Fruit fly (Drosophila melanogaster): ENCODE results near the gene CG17141.

CG17141 gene

dm6 chr3R:22724149-22724973 lies 23.0 kb downstream of the CG17141 start, which contains the start of gene Irp-1A:
Gene Irp-1A (minus strand): TSS chr3R:22724587.
- TF ChIP-seq psq (optimal IDR thresholded peaks at IDR 0.05) (no peak), usp (GFP tag; optimal IDR thresholded peaks at IDR 0.05) (no peak), EcR (GFP tag; optimal IDR thresholded peaks at IDR 0.05) (no peak), CG8478 (optimal IDR thresholded peaks at IDR 0.05) (no peak), pan (optimal IDR thresholded peaks at IDR 0.05) (no peak), Dll (optimal IDR thresholded peaks at IDR 0.05) (no peak)

- no peak for TF ChIP-seq EcR (GFP tag; optimal IDR thresholded peaks at IDR 0.05)
- no peak for TF ChIP-seq Dll (optimal IDR thresholded peaks at IDR 0.05)
- TF ChIP-seq pan (optimal IDR thresholded peaks at IDR 0.05): no peak
- TF ChIP-seq usp (GFP tag; optimal IDR thresholded peaks at IDR 0.05): no peak
- no peak for TF ChIP-seq CG8478 (optimal IDR thresholded peaks at IDR 0.05)
- TF ChIP-seq psq (optimal IDR thresholded peaks at IDR 0.05): no peak
Observed at dm6 chr3R:22720808-22721306, 26.5 kb downstream of the CG17141 start, which contains the start of gene wge. Gene wge (minus strand): TSS chr3R:22721150.

DNA sequence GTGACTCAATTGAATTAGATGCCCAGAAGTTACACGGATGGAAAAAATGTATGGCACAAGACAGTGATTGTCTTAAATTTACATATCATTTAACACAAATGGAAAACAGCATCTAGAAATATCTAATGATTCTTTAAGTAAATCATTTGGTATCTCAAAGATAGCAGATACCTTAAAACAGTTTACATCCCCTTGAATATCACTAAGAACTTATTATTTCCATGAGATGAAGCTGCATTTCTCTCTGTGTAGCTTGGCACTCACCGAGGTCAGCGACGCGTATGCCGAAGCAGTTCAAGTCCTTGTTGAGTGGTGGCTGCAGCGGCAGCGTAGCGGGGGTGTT lies 27.8 kb downstream of the CG17141 start:
- TF ChIP-seq psq (optimal IDR thresholded peaks at IDR 0.05) (no peak), usp (GFP tag; optimal IDR thresholded peaks at IDR 0.05) (no peak), Dll (optimal IDR thresholded peaks at IDR 0.05) (no peak), EcR (GFP tag; optimal IDR thresholded peaks at IDR 0.05) (no peak), pan (optimal IDR thresholded peaks at IDR 0.05) (no peak), CG8478 (optimal IDR thresholded peaks at IDR 0.05) (no peak)

DNA sequence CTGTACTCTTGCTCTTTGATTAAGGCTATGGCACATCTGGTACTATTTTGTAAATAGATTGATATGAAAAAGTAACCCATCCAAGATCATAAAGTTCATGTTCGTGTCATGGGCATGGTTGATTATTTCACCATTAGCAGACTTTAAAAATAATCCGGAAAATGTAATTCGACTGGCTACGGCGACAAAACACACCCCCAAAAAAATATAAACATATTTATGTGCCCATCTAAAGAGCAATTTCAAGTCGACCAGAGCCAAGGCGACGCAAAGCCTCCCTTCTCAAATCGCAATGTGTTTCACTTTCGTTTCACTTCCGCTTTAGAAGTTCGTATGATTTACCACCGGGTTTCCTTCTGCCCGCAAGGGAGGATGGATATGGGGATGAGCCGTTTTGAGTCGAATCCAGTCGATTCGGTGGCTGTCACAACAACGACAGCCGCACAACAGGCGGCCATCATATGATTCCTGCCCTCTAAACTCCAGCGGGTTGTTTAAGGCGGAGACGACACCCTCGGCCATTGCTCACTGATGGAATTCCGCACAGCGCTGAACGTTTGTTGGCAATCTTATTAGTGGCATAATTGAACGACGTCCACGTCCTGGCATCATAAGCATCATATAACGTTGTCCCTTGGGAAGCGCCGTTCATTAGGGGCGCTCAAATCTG lies 28.3 kb downstream of the CG17141 start:
- TF ChIP-seq EcR (GFP tag; optimal IDR thresholded peaks at IDR 0.05) (no peak), psq (optimal IDR thresholded peaks at IDR 0.05) (no peak), usp (GFP tag; optimal IDR thresholded peaks at IDR 0.05) (no peak), Dll (optimal IDR thresholded peaks at IDR 0.05) (no peak), pan (optimal IDR thresholded peaks at IDR 0.05) (no peak), CG8478 (optimal IDR thresholded peaks at IDR 0.05) (no peak)

DNA sequence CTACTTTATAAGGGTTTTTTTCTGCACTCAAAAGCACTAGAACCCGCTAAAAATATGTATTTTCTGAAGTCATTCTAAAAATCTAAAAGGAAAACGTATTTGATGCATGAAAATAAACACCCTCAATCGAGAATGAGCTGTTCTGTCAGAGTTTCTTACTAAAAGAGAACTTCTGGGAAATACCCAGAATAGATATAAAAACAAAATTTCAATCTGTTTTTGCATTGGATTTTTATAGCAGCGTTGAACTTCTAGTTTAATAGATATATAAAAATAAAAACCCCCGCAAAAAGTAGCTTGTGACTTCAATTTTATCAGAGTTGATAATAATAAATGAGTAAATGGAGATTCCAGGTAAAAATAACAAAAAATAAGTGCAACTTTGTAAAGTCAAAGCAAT lies 29.0 kb downstream of the CG17141 start:
- TF ChIP-seq CG8478 (optimal IDR thresholded peaks at IDR 0.05): no peak
- no peak for TF ChIP-seq EcR (GFP tag; optimal IDR thresholded peaks at IDR 0.05)
- no peak for TF ChIP-seq usp (GFP tag; optimal IDR thresholded peaks at IDR 0.05)
- TF ChIP-seq Dll (optimal IDR thresholded peaks at IDR 0.05): no peak
- TF ChIP-seq pan (optimal IDR thresholded peaks at IDR 0.05): no peak
- no peak for TF ChIP-seq psq (optimal IDR thresholded peaks at IDR 0.05)

dm6 chr3R:22717863-22718262 lies 29.5 kb downstream of the CG17141 start:
- no peak for TF ChIP-seq Dll (optimal IDR thresholded peaks at IDR 0.05)
- no peak for TF ChIP-seq psq (optimal IDR thresholded peaks at IDR 0.05)
- TF ChIP-seq CG8478 (optimal IDR thresholded peaks at IDR 0.05): no peak
- no peak for TF ChIP-seq pan (optimal IDR thresholded peaks at IDR 0.05)
- TF ChIP-seq usp (GFP tag; optimal IDR thresholded peaks at IDR 0.05): no peak
- no peak for TF ChIP-seq EcR (GFP tag; optimal IDR thresholded peaks at IDR 0.05)

DNA sequence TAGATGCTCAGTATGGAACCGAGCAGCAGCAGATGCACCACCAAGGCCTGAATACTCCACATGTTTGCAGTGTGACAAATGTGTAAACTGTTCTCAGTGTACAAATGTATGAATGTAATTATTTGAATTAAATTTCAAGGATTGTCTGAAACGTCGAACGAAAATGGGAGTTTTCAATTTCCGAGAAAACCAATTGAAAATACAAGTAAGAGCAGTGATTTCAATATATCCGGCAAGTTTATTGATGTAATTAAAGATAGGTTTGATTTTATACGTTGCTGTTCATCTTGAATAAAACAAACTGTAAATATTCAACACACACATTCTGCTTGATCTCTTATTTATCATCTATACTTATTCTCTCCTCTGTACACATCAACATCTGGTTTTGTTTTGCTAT lies 36.7 kb downstream of the CG17141 start, which contains the start of gene CG4907:
TSS of gene CG4907 (minus strand) at position 101 of the 400 bp plus-strand sequence.
- TF ChIP-seq usp (GFP tag; optimal IDR thresholded peaks at IDR 0.05) (no peak), pan (optimal IDR thresholded peaks at IDR 0.05) (no peak), Dll (optimal IDR thresholded peaks at IDR 0.05) (no peak), CG8478 (optimal IDR thresholded peaks at IDR 0.05) (no peak)

dm6 chr3R:22707178-22707577 lies 40.2 kb downstream of the CG17141 start, which contains the start of gene CG13842:
Gene CG13842 (minus strand): TSS chr3R:22707278.
- TF ChIP-seq CG8478 (optimal IDR thresholded peaks at IDR 0.05): no peak
- TF ChIP-seq pan (optimal IDR thresholded peaks at IDR 0.05): no peak
- TF ChIP-seq psq (optimal IDR thresholded peaks at IDR 0.05): no peak
- TF ChIP-seq Dll (optimal IDR thresholded peaks at IDR 0.05): no peak
- no peak for TF ChIP-seq usp (GFP tag; optimal IDR thresholded peaks at IDR 0.05)
- TF ChIP-seq EcR (GFP tag; optimal IDR thresholded peaks at IDR 0.05): no peak

DNA sequence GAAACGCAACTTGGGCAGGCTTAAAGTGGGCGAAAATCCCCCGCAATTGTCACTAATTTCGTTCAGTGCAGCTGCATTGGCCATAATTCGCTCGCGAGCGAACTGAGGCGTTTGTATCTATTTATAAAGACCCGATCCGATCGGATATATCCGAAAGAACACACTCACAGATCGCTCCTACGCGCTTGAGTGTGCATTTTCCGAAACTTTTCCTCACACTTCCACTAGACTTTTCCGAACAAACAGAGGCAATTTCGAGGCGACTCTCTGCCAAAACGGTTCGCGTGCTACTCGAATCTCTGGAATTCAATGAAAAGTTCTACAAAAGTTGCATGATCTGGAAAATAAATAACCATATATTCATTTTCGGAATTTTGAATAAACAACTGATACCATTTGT lies 45.6 kb downstream of the CG17141 start, which contains the start of the genes CG6972 and CCAP:
TSS of gene CG6972 (plus strand) at position 215 of the 400 bp plus-strand sequence.
TSS of gene CCAP (minus strand) at position 292 of the 400 bp plus-strand sequence.
- TF ChIP-seq CG8478 (optimal IDR thresholded peaks at IDR 0.05) (no peak), pan (optimal IDR thresholded peaks at IDR 0.05) (no peak), Dll (optimal IDR thresholded peaks at IDR 0.05) (no peak), usp (GFP tag; optimal IDR thresholded peaks at IDR 0.05) (no peak), EcR (GFP tag; optimal IDR thresholded peaks at IDR 0.05) (no peak), psq (optimal IDR thresholded peaks at IDR 0.05) (no peak)

dm6 chr3R:22698208-22698607 lies 49.2 kb downstream of the CG17141 start, which contains the start of gene Cyp6d4:
Gene Cyp6d4 (plus strand): TSS chr3R:22698319.
- TF ChIP-seq usp (GFP tag; optimal IDR thresholded peaks at IDR 0.05): no peak
- no peak for TF ChIP-seq Dll (optimal IDR thresholded peaks at IDR 0.05)
- TF ChIP-seq CG8478 (optimal IDR thresholded peaks at IDR 0.05): no peak
- no peak for TF ChIP-seq pan (optimal IDR thresholded peaks at IDR 0.05)
- no peak for TF ChIP-seq psq (optimal IDR thresholded peaks at IDR 0.05)
- no peak for TF ChIP-seq EcR (GFP tag; optimal IDR thresholded peaks at IDR 0.05)
